Fruit fly (Drosophila melanogaster): ENCODE measurements around the gene Syn.

DNA sequence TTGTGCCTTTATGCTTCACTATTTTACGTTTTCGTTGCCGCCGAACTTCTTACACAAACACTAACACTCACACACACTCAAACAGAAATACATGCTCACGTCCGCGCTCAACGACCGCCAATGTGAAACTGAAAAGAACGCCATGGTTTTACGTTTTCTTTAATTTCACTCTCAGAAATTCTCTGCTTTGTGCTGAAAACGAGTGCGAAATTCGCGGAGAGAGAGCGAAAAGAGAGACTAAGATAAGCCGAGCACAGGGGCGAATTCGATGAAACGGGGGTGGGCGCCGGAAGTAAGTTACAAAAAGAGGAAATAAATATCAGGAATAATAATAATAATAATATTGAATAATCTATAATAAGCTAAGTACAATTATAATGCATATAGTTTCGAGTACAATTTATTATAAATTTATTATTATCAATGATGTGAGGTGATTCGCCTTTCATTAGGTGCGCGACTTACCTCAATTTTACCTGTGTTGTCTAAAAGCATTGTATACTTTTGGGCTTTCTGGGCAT, 20.1 kb upstream of the Syn start, which contains the start of gene Best1:
- TF ChIP-seq ey (GFP tag; optimal IDR thresholded peaks at IDR 0.05): peak; percentile 79
- peak; percentile 69 for TF ChIP-seq Hnf4 (GFP tag; optimal IDR thresholded peaks at IDR 0.05)
